Fruit fly (Drosophila melanogaster) whole organism, embryonic: ENCODE results near the gene Eig71Ea.

ENCODE experiments used
- Adf1 ChIP-seq: fragments of 200-800 bp; sonication (Bioruptor generic); IDR thresholded peaks from 2 replicates; pipeline ENCODE4 v1.3.6; 2022; ENCODE audit warnings: missing biosample characterization, missing genetic modification characterization
- Atf-2 ChIP-seq: fragments of 200-800 bp; sonication (Bioruptor generic); optimal IDR thresholded peaks from 2 replicates; lab custom pipeline; 2016; ENCODE audit warnings: missing biosample characterization, missing genetic modification characterization
- BEAF-32 ChIP-seq: fragments of 200-800 bp; sonication (Bioruptor generic); optimal IDR thresholded peaks from 3 replicates; lab custom pipeline; 2017; ENCODE audit warnings: missing biosample characterization, missing genetic modification characterization, mild to moderate bottlenecking, moderate library complexity, missing genetic modification reagents
- CG10209 ChIP-seq: fragments of 200-800 bp; sonication (Bioruptor generic); optimal IDR thresholded peaks from 3 replicates; lab custom pipeline; 2017; ENCODE audit warnings: missing biosample characterization, mild to moderate bottlenecking, missing genetic modification characterization, missing genetic modification reagents
- CG11085 ChIP-seq: fragments of 200-800 bp; sonication (Bioruptor generic); IDR thresholded peaks from 2 replicates; pipeline ENCODE4 v1.3.6; 2022; ENCODE audit warnings: missing biosample characterization, missing genetic modification characterization
- CG11504 ChIP-seq: fragments of 200-800 bp; sonication (Bioruptor generic); optimal IDR thresholded peaks from 3 replicates; lab custom pipeline; 2019; ENCODE audit warnings: missing biosample characterization, mild to moderate bottlenecking, missing genetic modification characterization, moderate library complexity
- CG12155 ChIP-seq: fragments of 200-800 bp; sonication (Bioruptor generic); optimal IDR thresholded peaks from 3 replicates; lab custom pipeline; 2016; ENCODE audit warnings: missing biosample characterization, missing genetic modification characterization
- CG12659 ChIP-seq: fragments of 200-800 bp; sonication (Bioruptor generic); optimal IDR thresholded peaks from 3 replicates; lab custom pipeline; 2017; ENCODE audit warnings: mild to moderate bottlenecking, missing biosample characterization, missing genetic modification reagents, missing genetic modification characterization
- CG15696 ChIP-seq: fragments of 200-800 bp; sonication (Bioruptor generic); optimal IDR thresholded peaks from 2 replicates; lab custom pipeline; 2019; ENCODE audit warnings: missing biosample characterization, mild to moderate bottlenecking, missing genetic modification characterization, moderate library complexity
- CG1832 ChIP-seq: fragments of 200-800 bp; sonication (Bioruptor generic); optimal IDR thresholded peaks from 2 replicates; lab custom pipeline; 2017; ENCODE audit warnings: missing biosample characterization, mild to moderate bottlenecking, missing genetic modification characterization, inconsistent platforms
- CG2116 ChIP-seq: fragments of 200-800 bp; sonication (Bioruptor generic); optimal IDR thresholded peaks from 3 replicates; lab custom pipeline; 2018; ENCODE audit warnings: missing biosample characterization, mild to moderate bottlenecking, missing genetic modification characterization
- CG31441 ChIP-seq: fragments of 200-800 bp; sonication (Bioruptor generic); IDR thresholded peaks from 2 replicates; pipeline ENCODE4 v1.3.6; 2022; ENCODE audit warnings: missing biosample characterization, missing genetic modification characterization
- CG3407 ChIP-seq: fragments of 200-800 bp; sonication (Bioruptor generic); optimal IDR thresholded peaks from 2 replicates; lab custom pipeline; 2018; ENCODE audit warnings: missing biosample characterization, mild to moderate bottlenecking, missing genetic modification characterization
- CG4730 ChIP-seq: fragments of 200-800 bp; sonication (Bioruptor generic); IDR thresholded peaks from 2 replicates; pipeline ENCODE4 v1.3.6; 2022; ENCODE audit warnings: missing biosample characterization, missing genetic modification characterization
- CG8281 ChIP-seq: fragments of 200-800 bp; sonication (Bioruptor generic); optimal IDR thresholded peaks from 2 replicates; lab custom pipeline; 2018; ENCODE audit warnings: missing biosample characterization, mild to moderate bottlenecking, missing genetic modification characterization, moderate library complexity
- CG8388 ChIP-seq: fragments of 200-800 bp; sonication (Bioruptor generic); optimal IDR thresholded peaks from 2 replicates; lab custom pipeline; 2019; ENCODE audit warnings: missing biosample characterization, mild to moderate bottlenecking, missing genetic modification characterization, moderate library complexity
- CG8765 ChIP-seq: fragments of 200-800 bp; sonication (Bioruptor generic); IDR thresholded peaks from 2 replicates; pipeline ENCODE4 v1.3.6; 2022; ENCODE audit warnings: missing biosample characterization, missing genetic modification characterization
- CG9876 ChIP-seq: fragments of 200-800 bp; sonication (Bioruptor generic); optimal IDR thresholded peaks from 2 replicates; lab custom pipeline; 2016; ENCODE audit warnings: missing biosample characterization, missing genetic modification characterization
- CG9932 ChIP-seq: fragments of 200-800 bp; sonication (Bioruptor generic); IDR thresholded peaks from 2 replicates; pipeline ENCODE4 v1.3.6; 2022; ENCODE audit warnings: missing biosample characterization, missing genetic modification characterization
- CoRest ChIP-seq: fragments of 200-800 bp; sonication (Bioruptor generic); optimal IDR thresholded peaks from 3 replicates; lab custom pipeline; 2018; ENCODE audit warnings: missing biosample characterization, mild to moderate bottlenecking, missing genetic modification characterization, moderate library complexity
- Deaf1 ChIP-seq: fragments of 200-800 bp; optimal IDR thresholded peaks from 3 replicates; lab custom pipeline; 2019; ENCODE audit warnings: missing biosample characterization, mild to moderate bottlenecking, missing genetic modification characterization, moderate library complexity
- Dfd ChIP-seq, 2 experiments: fragments of >200 bp; optimal IDR thresholded peaks; 2 replicates each; lab custom pipeline; 2017; ENCODE audit warnings: missing biosample characterization in 2 of 2, missing genetic modification characterization in 2 of 2
- HHEX ChIP-seq: fragments of 200-800 bp; sonication (Bioruptor generic); optimal IDR thresholded peaks from 3 replicates; lab custom pipeline; 2017; ENCODE audit warnings: missing biosample characterization, mild to moderate bottlenecking, missing genetic modification characterization, missing genetic modification reagents
- HLH3B ChIP-seq: fragments of 200-800 bp; sonication (Bioruptor generic); IDR thresholded peaks from 2 replicates; pipeline ENCODE4 v1.3.6; 2022; ENCODE audit warnings: missing biosample characterization, missing genetic modification characterization
- Hey ChIP-seq: fragments of 200-800 bp; sonication (Bioruptor generic); optimal IDR thresholded peaks from 3 replicates; lab custom pipeline; 2018; ENCODE audit warnings: missing biosample characterization, mild to moderate bottlenecking, missing genetic modification characterization
- HmgD ChIP-seq: fragments of 200-800 bp; sonication (Bioruptor generic); optimal IDR thresholded peaks from 3 replicates; lab custom pipeline; 2016; ENCODE audit warnings: missing biosample characterization, missing genetic modification characterization
- Hr78 ChIP-seq, 2 experiments: fragments of 200-800 bp in 1 of 2; fragments of >200 bp in 1 of 2; sonication (Bioruptor generic) in 1 of 2; optimal IDR thresholded peaks; 2 replicates each; lab custom pipeline; 2017 to 2019; ENCODE audit warnings: missing biosample characterization in 2 of 2, missing genetic modification characterization in 2 of 2, mild to moderate bottlenecking in 1 of 2, moderate library complexity in 1 of 2
- Lhr ChIP-seq: fragments of 200-800 bp; sonication (Bioruptor generic); optimal IDR thresholded peaks from 3 replicates; lab custom pipeline; 2017; ENCODE audit warnings: mild to moderate bottlenecking, missing biosample characterization, missing genetic modification reagents, missing genetic modification characterization
- Mad ChIP-seq: fragments of 200-800 bp; sonication (Bioruptor generic); optimal IDR thresholded peaks from 2 replicates; lab custom pipeline; 2016; ENCODE audit warnings: missing biosample characterization, missing genetic modification characterization
- Myb ChIP-seq: fragments of 200-800 bp; sonication (Bioruptor generic); optimal IDR thresholded peaks from 2 replicates; lab custom pipeline; 2016; ENCODE audit warnings: missing biosample characterization, missing genetic modification characterization
- Oli ChIP-seq: fragments of 200-800 bp; sonication (Bioruptor generic); optimal IDR thresholded peaks from 2 replicates; lab custom pipeline; 2018; ENCODE audit warnings: missing biosample characterization, mild to moderate bottlenecking, missing genetic modification characterization, moderate library complexity
- Vsx1 ChIP-seq: fragments of 200-800 bp; sonication (Bioruptor generic); optimal IDR thresholded peaks from 2 replicates; lab custom pipeline; 2017; ENCODE audit warnings: missing biosample characterization, mild to moderate bottlenecking, missing genetic modification characterization, missing genetic modification reagents
- ase ChIP-seq: fragments of 200-800 bp; sonication (Bioruptor generic); IDR thresholded peaks from 3 replicates; pipeline ENCODE4 v1.3.6; 2022; ENCODE audit warnings: missing biosample characterization, missing genetic modification characterization
- chif ChIP-seq, 2 experiments: fragments of 200-800 bp; sonication (Bioruptor generic); optimal IDR thresholded peaks; 3 replicates each; lab custom pipeline; 2016; ENCODE audit warnings: missing biosample characterization in 2 of 2, missing genetic modification characterization in 2 of 2
- crp ChIP-seq, 2 experiments: fragments of 200-800 bp; sonication (Bioruptor generic); optimal IDR thresholded peaks; 2 replicates in 1 of 2; 3 replicates in 1 of 2; lab custom pipeline; 2017; ENCODE audit warnings: missing biosample characterization in 2 of 2, missing genetic modification characterization in 2 of 2, mild to moderate bottlenecking in 1 of 2, moderate library complexity in 1 of 2
- dati ChIP-seq: fragments of 200-800 bp; sonication (Bioruptor generic); IDR thresholded peaks from 2 replicates; pipeline ENCODE4 v1.3.6; 2022; ENCODE audit warnings: missing biosample characterization, missing genetic modification characterization
- ems ChIP-seq: fragments of 200-800 bp; sonication (Bioruptor generic); optimal IDR thresholded peaks from 3 replicates; lab custom pipeline; 2016; ENCODE audit warnings: missing biosample characterization, missing genetic modification characterization
- fd64A ChIP-seq: fragments of 200-800 bp; sonication (Bioruptor generic); optimal IDR thresholded peaks from 3 replicates; lab custom pipeline; 2018; ENCODE audit warnings: missing biosample characterization, mild to moderate bottlenecking, missing genetic modification characterization
- fru ChIP-seq: fragments of >200 bp; optimal IDR thresholded peaks from 2 replicates; lab custom pipeline; 2017
- jing ChIP-seq: fragments of 200-800 bp; sonication (Bioruptor generic); optimal IDR thresholded peaks from 2 replicates; lab custom pipeline; 2018; ENCODE audit warnings: missing biosample characterization, mild to moderate bottlenecking, missing genetic modification characterization
- lab ChIP-seq: fragments of 200-800 bp; sonication (Bioruptor generic); optimal IDR thresholded peaks from 3 replicates; lab custom pipeline; 2017; ENCODE audit warnings: missing biosample characterization, missing genetic modification characterization, mild to moderate bottlenecking, moderate library complexity, missing genetic modification reagents
- lbe ChIP-seq: fragments of 200-800 bp; sonication (Bioruptor generic); optimal IDR thresholded peaks from 2 replicates; lab custom pipeline; 2016; ENCODE audit warnings: missing biosample characterization, mild to moderate bottlenecking, missing genetic modification characterization
- nom ChIP-seq: fragments of 200-800 bp; sonication (Bioruptor generic); optimal IDR thresholded peaks from 2 replicates; lab custom pipeline; 2017; ENCODE audit warnings: missing biosample characterization, missing genetic modification characterization, mild to moderate bottlenecking, moderate library complexity, missing genetic modification reagents
- otp ChIP-seq: fragments of 200-800 bp; sonication (Bioruptor generic); IDR thresholded peaks from 3 replicates; pipeline ENCODE4, ENCODE4 v1.3.6; 2022; ENCODE audit warnings: missing biosample characterization, missing genetic modification characterization
- pum ChIP-seq: fragments of 200-800 bp; sonication (Bioruptor generic); optimal IDR thresholded peaks from 2 replicates; lab custom pipeline; 2016; ENCODE audit warnings: missing biosample characterization, missing genetic modification characterization
- seq ChIP-seq: fragments of 200-800 bp; sonication (Bioruptor generic); IDR thresholded peaks from 2 replicates; pipeline ENCODE4 v1.3.6; 2022; ENCODE audit warnings: missing biosample characterization, missing genetic modification characterization
- tna ChIP-seq: fragments of 200-800 bp; sonication (Bioruptor generic); IDR thresholded peaks from 2 replicates; pipeline ENCODE4 v1.3.6; 2022; ENCODE audit warnings: missing biosample characterization, missing genetic modification characterization; ENCODE audit not compliant: partially characterized antibody
- twi ChIP-seq: fragments of 200-800 bp; optimal IDR thresholded peaks from 2 replicates; lab custom pipeline; 2019; ENCODE audit warnings: missing biosample characterization, mild to moderate bottlenecking, missing genetic modification characterization, moderate library complexity
- usp ChIP-seq: fragments of >200 bp; optimal IDR thresholded peaks from 2 replicates; lab custom pipeline; 2017; ENCODE audit warnings: missing biosample characterization, missing genetic modification characterization
- vfl ChIP-seq: fragments of 200-800 bp; sonication (Bioruptor generic); optimal IDR thresholded peaks from 2 replicates; lab custom pipeline; 2016; ENCODE audit warnings: missing biosample characterization, missing genetic modification characterization
- z ChIP-seq: fragments of 200-800 bp; sonication (Bioruptor generic); IDR thresholded peaks from 3 replicates; pipeline ENCODE4 v1.3.6; 2022; ENCODE audit warnings: missing biosample characterization, missing genetic modification characterization

Gene Eig71Ea

DNA sequence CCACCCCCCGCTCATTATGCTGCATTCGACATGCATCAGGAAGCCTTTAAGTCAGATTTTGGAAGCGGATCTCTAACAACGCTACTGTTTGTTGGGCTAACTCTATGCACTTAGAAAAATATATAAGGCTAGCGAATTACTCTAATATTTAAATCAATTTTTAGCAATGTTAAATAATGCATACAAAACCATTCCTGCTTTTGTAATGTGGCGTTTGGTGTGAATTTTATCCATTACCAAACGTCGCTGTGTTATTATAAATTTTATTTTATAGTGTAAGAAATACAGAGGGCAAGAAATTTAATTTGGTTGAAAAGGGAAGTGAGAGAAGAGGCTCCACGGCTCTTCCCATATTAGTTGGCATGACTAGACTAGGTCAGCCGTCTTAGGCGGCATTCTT is 23.3 kb upstream of the Eig71Ea start (continued):
- TF ChIP-seq crp (GFP tag; optimal IDR thresholded peaks at IDR 0.05; lab: Kevin White, UChicago) (no peak), CG9876 (GFP tag; lab: Kevin White, UChicago) (no peak), Oli (tag; lab: Kevin White, UChicago) (peak; percentile 27), HHEX (GFP tag; lab: Kevin White, UChicago) (no peak), CG9932 (GFP tag; lab: Robert Waterston, UW) (no peak), vfl (GFP tag; lab: Kevin White, UChicago) (no peak), CG2116 (GFP tag; lab: Kevin White, UChicago) (no peak), Dfd (GFP tag; optimal IDR thresholded peaks at IDR 0.05; lab: Kevin White, UChicago) (no peak), CG8765 (GFP tag; lab: Robert Waterston, UW) (no peak), Hey (no peak), pum (GFP tag; lab: Kevin White, UChicago) (no peak), CG11504 (tag; lab: Kevin White, UChicago) (peak; percentile 44), fru (lab: Kevin White, UChicago) (no peak), Deaf1 (tag; lab: Kevin White, UChicago) (no peak), z (GFP tag; lab: Robert Waterston, UW) (no peak), seq (no peak), CG15696 (tag; lab: Kevin White, UChicago) (peak; percentile 44), CG31441 (GFP tag; lab: Robert Waterston, UW) (peak; percentile 58), CG12659 (GFP tag; lab: Kevin White, UChicago) (no peak), BEAF-32 (no peak), otp (0 out of 3 replicates have a peak, but pooled peaks have one; percentile 15), fd64A (GFP tag; lab: Kevin White, UChicago) (no peak), CG8388 (GFP tag; lab: Kevin White, UChicago) (peak; percentile 25), Mad (GFP tag; lab: Kevin White, UChicago) (no peak), ems (GFP tag; lab: Kevin White, UChicago) (no peak), Lhr (GFP tag; lab: Kevin White, UChicago) (no peak), CG10209 (GFP tag; lab: Kevin White, UChicago) (peak; percentile 11), lab (GFP tag; lab: Kevin White, UChicago) (no peak), Atf-2 (no peak), CG4730 (no peak), CG11085 (GFP tag; lab: Robert Waterston, UW) (no peak), chif (GFP tag; optimal IDR thresholded peaks at IDR 0.05; lab: Kevin White, UChicago) (peak; percentile 20 to 29), twi (tag; lab: Kevin White, UChicago) (peak; percentile 26), CG1832 (no peak), Hr78 (GFP tag; optimal IDR thresholded peaks at IDR 0.05; lab: Kevin White, UChicago) (no peak), Vsx1 (GFP tag; lab: Kevin White, UChicago) (no peak), Myb (GFP tag; lab: Kevin White, UChicago) (no peak), nom (GFP tag; lab: Kevin White, UChicago) (no peak), lbe (no peak), CG3407 (no peak), dati (0 out of 2 replicates have a peak, but pooled peaks have one; percentile 19), ase (GFP tag; lab: Robert Waterston, UW) (no peak), tna (GFP tag; lab: Robert Waterston, UW) (no peak), CoRest (peak; percentile 30), CG8281 (tag; lab: Kevin White, UChicago) (no peak), usp (GFP tag; lab: Kevin White, UChicago) (no peak), HLH3B (GFP tag; lab: Robert Waterston, UW) (no peak), jing (no peak), Adf1 (no peak), CG12155 (GFP tag; lab: Kevin White, UChicago) (no peak), HmgD (GFP tag; lab: Kevin White, UChicago) (no peak)
